Fruit fly (Drosophila melanogaster) whole organism, pupa: ENCODE measurements around the gene Gs2.

Experiments
- CG12605 ChIP-seq: fragments of 200-800 bp; sonication (Bioruptor generic); IDR thresholded peaks from 2 replicates; pipeline ENCODE4 v1.3.6; 2022; ENCODE audit warnings: missing biosample characterization, missing genetic modification characterization
- CG14655 ChIP-seq: fragments of 200-800 bp; sonication (Bioruptor generic); optimal IDR thresholded peaks from 3 replicates; lab custom pipeline; 2017; ENCODE audit warnings: mild to moderate bottlenecking, missing biosample characterization, missing genetic modification reagents, missing genetic modification characterization
- CG17806 ChIP-seq: fragments of 200-800 bp; sonication (Bioruptor generic); optimal IDR thresholded peaks from 2 replicates; lab custom pipeline; 2018; ENCODE audit warnings: missing biosample characterization, mild to moderate bottlenecking, missing genetic modification characterization, moderate library complexity
- CG32121 ChIP-seq: fragments of 200-800 bp; sonication (Bioruptor generic); IDR thresholded peaks from 2 replicates; pipeline ENCODE4 v1.3.6; 2022; ENCODE audit warnings: missing biosample characterization, missing genetic modification characterization
- CG34367 ChIP-seq: fragments of 200-800 bp; sonication (Bioruptor generic); optimal IDR thresholded peaks from 2 replicates; lab custom pipeline; 2018; ENCODE audit warnings: missing biosample characterization, mild to moderate bottlenecking, missing genetic modification characterization
- CG9948 ChIP-seq: fragments of 200-800 bp; sonication (Bioruptor generic); optimal IDR thresholded peaks from 2 replicates; lab custom pipeline; 2018; ENCODE audit warnings: missing biosample characterization, mild to moderate bottlenecking, missing genetic modification characterization, moderate library complexity
- EcR ChIP-seq: fragments of 200-800 bp; sonication (Bioruptor generic); optimal IDR thresholded peaks from 3 replicates; lab custom pipeline; 2019; ENCODE audit warnings: missing biosample characterization, missing genetic modification characterization, mild to moderate bottlenecking, moderate library complexity, missing genetic modification reagents
- Pif1B ChIP-seq: fragments of 200-800 bp; sonication (Bioruptor generic); optimal IDR thresholded peaks from 3 replicates; lab custom pipeline; 2016; ENCODE audit warnings: missing biosample characterization, missing genetic modification characterization
- fd96Ca ChIP-seq: fragments of 200-800 bp; sonication (Bioruptor generic); IDR thresholded peaks from 3 replicates; pipeline ENCODE4 v1.3.6; 2022; ENCODE audit warnings: missing biosample characterization, missing genetic modification characterization
- gl ChIP-seq: fragments of 200-800 bp; sonication (Bioruptor generic); optimal IDR thresholded peaks from 2 replicates; lab custom pipeline; 2018; ENCODE audit warnings: missing biosample characterization, mild to moderate bottlenecking, missing genetic modification characterization

Gene Gs2

dm6 chrX:11468304-11468703, 45.7 kb downstream of the Gs2 start:
- TF ChIP-seq EcR (GFP tag; lab: Kevin White, UChicago): no peak
- TF ChIP-seq CG34367 (tag; lab: Kevin White, UChicago): no peak

DNA sequence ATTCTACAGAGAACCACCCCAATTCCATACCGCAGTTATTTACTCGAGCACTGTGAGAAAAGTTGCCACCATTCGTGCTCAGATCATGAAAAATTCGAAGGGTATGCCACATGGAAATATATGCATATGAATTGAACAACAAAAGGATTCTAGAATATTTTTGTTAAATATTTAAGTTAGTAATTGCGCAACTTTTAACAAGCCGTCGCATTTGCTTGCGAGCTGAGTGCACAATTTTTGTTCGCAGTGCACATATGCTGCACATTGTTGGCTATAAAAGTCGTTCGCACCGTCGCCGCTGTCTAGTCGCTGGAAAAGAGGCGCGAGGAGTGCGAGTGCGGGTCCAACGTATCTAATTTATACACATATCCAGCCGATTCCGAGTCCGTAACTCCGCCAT, 54.1 kb downstream of the Gs2 start, which contains the start of gene Cyp4g15:
Gene Cyp4g15 (plus strand): TSS at position 301 of the 400 bp plus-strand sequence.
- TF ChIP-seq gl (tag; lab: Kevin White, UChicago) (no peak), CG9948 (tag; lab: Kevin White, UChicago) (no peak), CG12605 (GFP tag; lab: Robert Waterston, UW) (no peak), CG32121 (no peak), fd96Ca (GFP tag; lab: Robert Waterston, UW) (no peak), CG17806 (tag; lab: Kevin White, UChicago) (no peak), CG14655 (GFP tag; lab: Kevin White, UChicago) (no peak), Pif1B (GFP tag; lab: Kevin White, UChicago) (no peak)
- TF ChIP-seq, all 21 proteins: peak for 0
